Worm (Caenorhabditis elegans): Measurements from ENCODE around the gene del-7.

The del-7 gene

ce11 chrIV:7727258-7727657 is 33.0 kb upstream of the del-7 start:
- TF ChIP-seq flt-1 (GFP tag; IDR thresholded peaks at IDR 0.05), result no peak
- no peak for TF ChIP-seq tbx-37 (GFP tag; conservative IDR thresholded peaks at IDR 0.05)
- no peak for TF ChIP-seq pes-1 (GFP tag; IDR thresholded peaks at IDR 0.05)
- no peak for TF ChIP-seq tra-4 (tag; optimal IDR thresholded peaks at IDR 0.05)
- no peak for TF ChIP-seq sea-1 (GFP tag; conservative IDR thresholded peaks at IDR 0.05)
- no peak for TF ChIP-seq hnd-1 (tag; optimal IDR thresholded peaks at IDR 0.05)
- no peak for TF ChIP-seq F13C5.2 (tag; optimal IDR thresholded peaks at IDR 0.05)
- no peak for TF ChIP-seq ets-7 (tag; optimal IDR thresholded peaks at IDR 0.05)
- no peak for TF ChIP-seq aly-1 (tag; optimal IDR thresholded peaks at IDR 0.05)
- no peak for TF ChIP-seq scrt-1 (GFP tag; IDR thresholded peaks at IDR 0.05)
- TF ChIP-seq ama-1 (optimal IDR thresholded peaks at IDR 0.05), result no peak
- TF ChIP-seq hmbx-1 (tag; optimal IDR thresholded peaks at IDR 0.05), result no peak

ce11 chrIV:7728402-7728963 is 31.7 kb upstream of the del-7 start, which contains the start of gene sucg-1:
TSS of gene sucg-1 (plus strand) at chrIV:7728913.
- no peak for TF ChIP-seq aly-1 (tag; optimal IDR thresholded peaks at IDR 0.05)
- no peak for TF ChIP-seq tbx-37 (GFP tag; conservative IDR thresholded peaks at IDR 0.05)
- TF ChIP-seq hmbx-1 (tag; optimal IDR thresholded peaks at IDR 0.05), result no peak
- no peak for TF ChIP-seq scrt-1 (GFP tag; IDR thresholded peaks at IDR 0.05)
- TF ChIP-seq tbx-11 (GFP tag; IDR thresholded peaks at IDR 0.05), result no peak
- TF ChIP-seq F13C5.2 (tag; optimal IDR thresholded peaks at IDR 0.05), result no peak
- no peak for TF ChIP-seq sea-1 (GFP tag; conservative IDR thresholded peaks at IDR 0.05)
- no peak for TF ChIP-seq ama-1 (optimal IDR thresholded peaks at IDR 0.05)
- TF ChIP-seq ets-7 (tag; optimal IDR thresholded peaks at IDR 0.05), result no peak
- no peak for TF ChIP-seq flt-1 (GFP tag; IDR thresholded peaks at IDR 0.05)
- TF ChIP-seq tra-4 (tag; optimal IDR thresholded peaks at IDR 0.05), result no peak
- TF ChIP-seq B0310.2 (tag; optimal IDR thresholded peaks at IDR 0.05), result no peak
- no peak for TF ChIP-seq ceh-13 (GFP tag; optimal IDR thresholded peaks at IDR 0.05)

ce11 chrIV:7731960-7732359 is 28.3 kb upstream of the del-7 start, which contains the start of the genes C50F7.9 and C50F7.3:
TSS of gene C50F7.9 (minus strand) at chrIV:7732060.
TSS of gene C50F7.3 (plus strand) at chrIV:7732329.
- TF ChIP-seq B0310.2 (tag; optimal IDR thresholded peaks at IDR 0.05), result no peak
- TF ChIP-seq F13C5.2 (tag; optimal IDR thresholded peaks at IDR 0.05), result no peak
- TF ChIP-seq ceh-36 (tag; optimal IDR thresholded peaks at IDR 0.05), result no peak
- TF ChIP-seq tbx-11 (GFP tag; IDR thresholded peaks at IDR 0.05), result no peak
- no peak for TF ChIP-seq scrt-1 (GFP tag; IDR thresholded peaks at IDR 0.05)
- TF ChIP-seq ceh-13 (GFP tag; optimal IDR thresholded peaks at IDR 0.05), result no peak
- TF ChIP-seq hmbx-1 (tag; optimal IDR thresholded peaks at IDR 0.05), result no peak
- no peak for TF ChIP-seq pes-1 (GFP tag; IDR thresholded peaks at IDR 0.05)
- TF ChIP-seq tbx-37 (GFP tag; conservative IDR thresholded peaks at IDR 0.05), result no peak
- no peak for TF ChIP-seq hmg-4 (GFP tag; optimal IDR thresholded peaks at IDR 0.05)
- TF ChIP-seq flt-1 (GFP tag; IDR thresholded peaks at IDR 0.05), result no peak
- no peak for TF ChIP-seq hnd-1 (tag; optimal IDR thresholded peaks at IDR 0.05)
- TF ChIP-seq ets-7 (tag; optimal IDR thresholded peaks at IDR 0.05), result no peak
- no peak for TF ChIP-seq ama-1 (optimal IDR thresholded peaks at IDR 0.05)
- TF ChIP-seq aly-1 (tag; optimal IDR thresholded peaks at IDR 0.05), result no peak
- no peak for TF ChIP-seq sea-1 (GFP tag; conservative IDR thresholded peaks at IDR 0.05)

- TF ChIP-seq ceh-36 (tag; optimal IDR thresholded peaks at IDR 0.05) (no peak), tra-4 (tag; optimal IDR thresholded peaks at IDR 0.05) (no peak), pes-1 (GFP tag; IDR thresholded peaks at IDR 0.05) (no peak)
Measured at ce11 chrIV:7734173-7734572, 26.0 kb upstream of the del-7 start.

ce11 chrIV:7734619-7735018 is 25.6 kb upstream of the del-7 start, which contains the start of gene clx-1:
TSS of gene clx-1 (plus strand) at chrIV:7734648.
- TF ChIP-seq aly-1 (tag; optimal IDR thresholded peaks at IDR 0.05) (no peak), pes-1 (GFP tag; IDR thresholded peaks at IDR 0.05) (no peak), scrt-1 (GFP tag; IDR thresholded peaks at IDR 0.05) (no peak), F13C5.2 (tag; optimal IDR thresholded peaks at IDR 0.05) (no peak), tra-4 (tag; optimal IDR thresholded peaks at IDR 0.05) (no peak), ceh-13 (GFP tag; optimal IDR thresholded peaks at IDR 0.05) (no peak), flt-1 (GFP tag; IDR thresholded peaks at IDR 0.05) (no peak), hnd-1 (tag; optimal IDR thresholded peaks at IDR 0.05) (no peak), hmg-4 (GFP tag; optimal IDR thresholded peaks at IDR 0.05) (no peak), sea-1 (GFP tag; conservative IDR thresholded peaks at IDR 0.05) (no peak), ceh-36 (tag; optimal IDR thresholded peaks at IDR 0.05) (no peak), tbx-11 (GFP tag; IDR thresholded peaks at IDR 0.05) (no peak), ama-1 (optimal IDR thresholded peaks at IDR 0.05) (no peak)

ce11 chrIV:7736616-7737015 is 23.6 kb upstream of the del-7 start:
- TF ChIP-seq sea-1 (GFP tag; conservative IDR thresholded peaks at IDR 0.05) (no peak), ama-1 (optimal IDR thresholded peaks at IDR 0.05) (no peak), ceh-36 (tag; optimal IDR thresholded peaks at IDR 0.05) (no peak), F13C5.2 (tag; optimal IDR thresholded peaks at IDR 0.05) (no peak)

ce11 chrIV:7743539-7743938 is 16.7 kb upstream of the del-7 start, which contains the start of gene npr-35:
TSS of gene npr-35 (plus strand) at chrIV:7743839.
- TF ChIP-seq flt-1 (GFP tag; IDR thresholded peaks at IDR 0.05) (no peak), ets-7 (tag; optimal IDR thresholded peaks at IDR 0.05) (no peak), F13C5.2 (tag; optimal IDR thresholded peaks at IDR 0.05) (no peak), tbx-37 (GFP tag; conservative IDR thresholded peaks at IDR 0.05) (no peak), tra-4 (tag; optimal IDR thresholded peaks at IDR 0.05) (no peak)

ce11 chrIV:7747838-7748237 is 12.4 kb upstream of the del-7 start, which contains the start of gene klo-1:
TSS of gene klo-1 (minus strand) at chrIV:7748225.
- TF ChIP-seq flt-1 (GFP tag; IDR thresholded peaks at IDR 0.05), result no peak
- no peak for TF ChIP-seq sea-1 (GFP tag; conservative IDR thresholded peaks at IDR 0.05)
- TF ChIP-seq ceh-36 (tag; optimal IDR thresholded peaks at IDR 0.05), result no peak
- TF ChIP-seq ets-7 (tag; optimal IDR thresholded peaks at IDR 0.05), result no peak
- no peak for TF ChIP-seq tra-4 (tag; optimal IDR thresholded peaks at IDR 0.05)
- no peak for TF ChIP-seq ama-1 (optimal IDR thresholded peaks at IDR 0.05)
- TF ChIP-seq hmg-4 (GFP tag; optimal IDR thresholded peaks at IDR 0.05), result no peak
- no peak for TF ChIP-seq scrt-1 (GFP tag; IDR thresholded peaks at IDR 0.05)
- no peak for TF ChIP-seq hmbx-1 (tag; optimal IDR thresholded peaks at IDR 0.05)
- no peak for TF ChIP-seq hnd-1 (tag; optimal IDR thresholded peaks at IDR 0.05)

Measured in whole organism, early embryonic.